Worm (Caenorhabditis elegans): ENCODE data around the gene him-10.

DNA sequence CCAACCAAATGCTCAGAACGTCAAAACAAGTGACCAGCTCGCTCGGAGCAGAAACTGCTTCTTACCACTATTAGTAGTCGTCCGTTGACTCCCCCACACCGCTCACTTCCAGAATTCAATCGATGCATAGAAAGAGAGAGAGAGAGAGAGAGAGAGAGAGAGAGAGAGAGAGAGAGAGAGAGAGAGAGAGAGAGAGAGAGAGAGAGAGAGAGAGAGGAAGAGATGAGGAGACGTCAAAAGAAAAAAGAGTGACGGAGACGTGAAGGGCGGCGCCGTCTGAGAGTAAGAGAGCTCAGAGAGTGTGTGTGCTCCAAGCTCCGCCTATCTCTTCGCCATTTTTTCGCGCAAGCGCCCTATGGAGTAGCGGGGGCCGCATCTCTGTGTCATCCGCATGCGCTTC, 47.9 kb upstream of the him-10 start, which contains the start of gene ida-1:
- no peak for TF ChIP-seq tab-1 (GFP tag; IDR thresholded peaks at IDR 0.05)
- no peak for TF ChIP-seq cog-1 (tag; optimal IDR thresholded peaks at IDR 0.05)
- no peak for TF ChIP-seq klf-2 (GFP tag; conservative IDR thresholded peaks at IDR 0.05)
- no peak for TF ChIP-seq med-1 (GFP tag; optimal IDR thresholded peaks at IDR 0.05; ENCODE audit: insufficient read depth)
